Worm (Caenorhabditis elegans) whole organism, L4 larva: ENCODE results near the gene srh-55.

Source experiments
- F26F4.8 ChIP-seq: fragments of 200-800 bp; sonication (Bioruptor generic); conservative IDR thresholded peaks from 2 replicates; pipeline ENCODE4 v1.3.6; 2022; ENCODE audit warnings: missing genetic modification characterization, missing compliant biosample characterization
- F37D6.2 ChIP-seq: sonication (generic microtip); optimal IDR thresholded peaks from 2 replicates; lab custom pipeline; 2016; ENCODE audit warnings: mild to moderate bottlenecking, missing genetic modification characterization, missing compliant biosample characterization
- F44E2.7 ChIP-seq: fragments of 200-800 bp; sonication (Bioruptor generic); IDR thresholded peaks from 2 replicates; pipeline ENCODE4 v2.1.2; 2022; ENCODE audit warnings: missing genetic modification characterization, missing compliant biosample characterization
- ZK337.2 ChIP-seq: fragments of 200-800 bp; sonication (Bioruptor generic); IDR thresholded peaks from 2 replicates; pipeline ENCODE4 v1.3.6; 2022; ENCODE audit warnings: missing genetic modification reagents, missing genetic modification characterization, missing compliant biosample characterization
- aha-1 ChIP-seq: fragments of 150-350 bp; peaks from one replicate; lab custom pipeline; 2014; ENCODE audit warnings: missing biosample characterization, missing genetic modification characterization
- arid-1 ChIP-seq: fragments of 200-800 bp; sonication (Bioruptor generic); conservative IDR thresholded peaks from 2 replicates; pipeline ENCODE4 v1.3.6; 2022; ENCODE audit warnings: missing genetic modification reagents, missing genetic modification characterization, missing compliant biosample characterization
- attf-4 ChIP-seq: sonication (generic microtip); optimal IDR thresholded peaks from 3 replicates; lab custom pipeline; 2017; ENCODE audit warnings: missing biosample characterization, missing genetic modification characterization
- ceh-32 ChIP-seq: sonication (generic microtip); optimal IDR thresholded peaks from 2 replicates; lab custom pipeline; 2016; ENCODE audit warnings: mild to moderate bottlenecking, missing genetic modification characterization, missing compliant biosample characterization; ENCODE audit not compliant: poor library complexity
- ceh-62 ChIP-seq: sonication (generic microtip); optimal IDR thresholded peaks from 2 replicates; lab custom pipeline; 2017; ENCODE audit warnings: missing biosample characterization, missing genetic modification characterization
- ces-1 ChIP-seq: fragments of 150-350 bp; sonication (generic microtip); optimal IDR thresholded peaks from 4 replicates; lab custom pipeline; 2014; ENCODE audit warnings: missing biosample characterization, missing genetic modification reagents, missing genetic modification characterization
- daf-16 ChIP-seq, 3 experiments: sonication (generic microtip); optimal IDR thresholded peaks; 2 replicates each; lab custom pipeline; 2016 to 2017; ENCODE audit warnings: missing genetic modification characterization in 3 of 3, missing genetic modification reagents in 3 of 3, mild to moderate bottlenecking in 2 of 3, missing compliant biosample characterization in 2 of 3, missing biosample characterization in 1 of 3, moderate library complexity in 1 of 3
- dmd-9 ChIP-seq: fragments of 200-800 bp; sonication (Bioruptor generic); IDR thresholded peaks from 2 replicates; pipeline ENCODE4 v1.3.6; 2022; ENCODE audit warnings: missing genetic modification reagents, missing genetic modification characterization, missing compliant biosample characterization
- dpl-1 ChIP-seq: fragments of 150-350 bp; optimal IDR thresholded peaks from 2 replicates; lab custom pipeline; 2014; ENCODE audit warnings: missing biosample characterization, missing genetic modification reagents, missing genetic modification characterization
- dve-1 ChIP-seq: sonication (generic microtip); optimal IDR thresholded peaks from 2 replicates; lab custom pipeline; 2017; ENCODE audit warnings: antibody characterized with exemption, mild to moderate bottlenecking, missing genetic modification characterization, missing compliant biosample characterization; ENCODE audit not compliant: insufficient read depth
- hif-1 ChIP-seq, 2 experiments: sonication (generic microtip); optimal IDR thresholded peaks; 2 replicates each; lab custom pipeline; 2016 to 2017; ENCODE audit warnings: missing compliant biosample characterization in 2 of 2, missing genetic modification characterization in 2 of 2, missing genetic modification reagents in 2 of 2, missing genotype in 2 of 2, mild to moderate bottlenecking in 1 of 2
- hlh-30 ChIP-seq: sonication (generic microtip); optimal IDR thresholded peaks from 2 replicates; lab custom pipeline; 2017; ENCODE audit warnings: antibody characterized with exemption, mild to moderate bottlenecking, missing genetic modification characterization, missing compliant biosample characterization; ENCODE audit not compliant: insufficient read depth
- hmg-1.1 ChIP-seq: fragments of 200-800 bp; sonication (Bioruptor generic); IDR thresholded peaks from 2 replicates; pipeline ENCODE4 v1.3.6; 2022; ENCODE audit warnings: missing genetic modification reagents, missing genetic modification characterization, missing compliant biosample characterization
- lin-1 ChIP-seq: fragments of 200-800 bp; sonication (Bioruptor generic); IDR thresholded peaks from 2 replicates; pipeline ENCODE4 v1.3.6; 2022; ENCODE audit warnings: missing genetic modification reagents, missing genetic modification characterization, missing compliant biosample characterization
- lin-15B ChIP-seq: fragments of 150-350 bp; sonication (generic microtip); optimal IDR thresholded peaks from 3 replicates; lab custom pipeline; 2014; ENCODE audit warnings: missing biosample characterization, missing genetic modification characterization
- lin-29 ChIP-seq: fragments of 200-800 bp; sonication (Bioruptor generic); IDR thresholded peaks from 2 replicates; pipeline ENCODE4 v1.3.6; 2022; ENCODE audit warnings: missing genetic modification reagents, missing genetic modification characterization, missing compliant biosample characterization
- madf-5 ChIP-seq, 2 experiments: fragments of 200-800 bp; sonication (Bioruptor generic); IDR thresholded peaks; 2 replicates each; pipeline ENCODE4 v1.3.6; 2022; ENCODE audit warnings: missing compliant biosample characterization in 2 of 2, missing genetic modification characterization in 2 of 2
- madf-9 ChIP-seq: fragments of 200-800 bp; sonication (Bioruptor generic); conservative IDR thresholded peaks from 2 replicates; pipeline ENCODE4 v1.3.6; 2022; ENCODE audit warnings: missing genetic modification reagents, missing genetic modification characterization, missing compliant biosample characterization
- mdt-29 ChIP-seq: fragments of 200-800 bp; sonication (Bioruptor generic); IDR thresholded peaks from 2 replicates; pipeline ENCODE4 v1.3.6; 2022; ENCODE audit warnings: missing genetic modification reagents, missing genetic modification characterization, missing compliant biosample characterization
- mep-1 ChIP-seq: fragments of 150-350 bp; sonication (generic microtip); optimal IDR thresholded peaks from 3 replicates; lab custom pipeline; 2014; ENCODE audit warnings: missing biosample characterization, missing genetic modification characterization
- nhr-10 ChIP-seq: fragments of 150-350 bp; optimal IDR thresholded peaks from 2 replicates; lab custom pipeline; 2014; ENCODE audit warnings: missing biosample characterization, missing genetic modification characterization
- nhr-25 ChIP-seq: sonication (generic microtip); optimal IDR thresholded peaks from 2 replicates; lab custom pipeline; 2017; ENCODE audit warnings: missing genetic modification characterization, mild to moderate bottlenecking, missing compliant biosample characterization, antibody characterized with exemption, moderate library complexity, borderline replicate concordance; ENCODE audit not compliant: insufficient read depth
- nhr-28 ChIP-seq: fragments of 150-350 bp; optimal IDR thresholded peaks from 2 replicates; lab custom pipeline; 2014; ENCODE audit warnings: missing biosample characterization, missing genetic modification characterization
- nhr-6 ChIP-seq: fragments of 150-350 bp; optimal IDR thresholded peaks from 2 replicates; lab custom pipeline; 2014; ENCODE audit warnings: missing biosample characterization, missing genetic modification characterization
- nhr-77 ChIP-seq: fragments of 150-350 bp; optimal IDR thresholded peaks from 2 replicates; lab custom pipeline; 2014; ENCODE audit warnings: missing biosample characterization, missing genetic modification characterization
- pqm-1 ChIP-seq: sonication (generic microtip); optimal IDR thresholded peaks from 2 replicates; lab custom pipeline; 2017; ENCODE audit warnings: missing biosample characterization, missing genetic modification characterization
- rbr-2 ChIP-seq: sonication (generic microtip); optimal IDR thresholded peaks from 2 replicates; lab custom pipeline; 2016; ENCODE audit warnings: missing genotype, missing genetic modification characterization, missing compliant biosample characterization
- sdz-12 ChIP-seq: fragments of 200-800 bp; sonication (Bioruptor generic); optimal IDR thresholded peaks from 2 replicates; lab custom pipeline; 2018; ENCODE audit warnings: mild to moderate bottlenecking, missing genetic modification characterization, missing compliant biosample characterization
- snpc-1.2 ChIP-seq: fragments of 200-800 bp; sonication (Bioruptor generic); IDR thresholded peaks from 2 replicates; pipeline ENCODE4 v1.3.6; 2022; ENCODE audit warnings: missing genetic modification reagents, missing genetic modification characterization, missing compliant biosample characterization
- snpc-4 ChIP-seq: fragments of 150-350 bp; optimal IDR thresholded peaks from 2 replicates; lab custom pipeline; 2014; ENCODE audit warnings: missing biosample characterization, missing genetic modification characterization
- spr-1 ChIP-seq: sonication (generic microtip); optimal IDR thresholded peaks from 2 replicates; lab custom pipeline; 2016; ENCODE audit warnings: mild to moderate bottlenecking, missing genetic modification characterization, missing compliant biosample characterization
- tag-97 ChIP-seq: fragments of 200-800 bp; sonication (Bioruptor generic); IDR thresholded peaks from 2 replicates; pipeline ENCODE4 v1.3.6; 2022; ENCODE audit warnings: missing genetic modification characterization, missing compliant biosample characterization
- unc-39 ChIP-seq: sonication (generic microtip); optimal IDR thresholded peaks from 2 replicates; lab custom pipeline; 2017; ENCODE audit warnings: missing biosample characterization, missing genetic modification characterization
- unc-62 ChIP-seq, 3 experiments: fragments of 150-350 bp in 1 of 3; sonication (generic microtip); optimal IDR thresholded peaks in 2 of 3; peaks in 1 of 3; 1 replicate in 1 of 3; 2 replicates in 2 of 3; lab custom pipeline; 2014 to 2017; ENCODE audit warnings: missing biosample characterization in 3 of 3, missing genetic modification characterization in 3 of 3, missing genetic modification reagents in 3 of 3, missing genotype in 1 of 3
- zfp-2 ChIP-seq: sonication (generic microtip); optimal IDR thresholded peaks from 2 replicates; lab custom pipeline; 2016; ENCODE audit warnings: mild to moderate bottlenecking, missing genetic modification characterization, missing compliant biosample characterization

Gene srh-55

ce11 chrV:15136772-15137171 is 16.6 kb upstream of the srh-55 start, which contains the start of gene aipl-1 (continued):
- no peak for TF ChIP-seq aha-1 (tag; lab: Kevin White, UChicago)
- no peak for TF ChIP-seq unc-39 (tag; lab: Kevin White, UChicago)
- no peak for TF ChIP-seq ces-1 (GFP tag; lab: Kevin White, UChicago)
- TF ChIP-seq rbr-2: peak; percentile 41
- no peak for TF ChIP-seq sdz-12 (GFP tag; lab: Kevin White, UChicago)
- TF ChIP-seq pqm-1 (tag; lab: Kevin White, UChicago): no peak
- TF ChIP-seq nhr-25 (tag; lab: Kevin White, UChicago): no peak
- peak; percentile 47; the same call in 1 of the 2 replicates for TF ChIP-seq ZK337.2 (GFP tag; lab: Robert Waterston, UW)
- no peak for TF ChIP-seq mep-1 (tag; lab: Kevin White, UChicago)
- TF ChIP-seq tag-97 (GFP tag; lab: Robert Waterston, UW): no peak
- TF ChIP-seq attf-4 (tag; lab: Kevin White, UChicago): no peak
- no peak for TF ChIP-seq F26F4.8 (GFP tag; lab: Robert Waterston, UW)
- TF ChIP-seq ceh-32 (tag; lab: Kevin White, UChicago): no peak
- peak; percentile 85 for TF ChIP-seq dpl-1
- TF ChIP-seq lin-1 (GFP tag; lab: Robert Waterston, UW): no peak
- no peak for TF ChIP-seq zfp-2 (tag; lab: Kevin White, UChicago)
- 0 out of 2 replicates have a peak, but pooled peaks have one; percentile 11 for TF ChIP-seq madf-9 (GFP tag; lab: Robert Waterston, UW)
- no peak for TF ChIP-seq unc-62 (GFP tag; optimal IDR thresholded peaks at IDR 0.05 in 1 of 2; lab: Kevin White, UChicago)
- TF ChIP-seq unc-62 (tag; optimal IDR thresholded peaks at IDR 0.05; lab: Kevin White, UChicago): no peak
- TF ChIP-seq madf-5 (GFP tag; IDR thresholded peaks at IDR 0.05; lab: Robert Waterston, UW): no peak
- no peak for TF ChIP-seq arid-1
- no peak for TF ChIP-seq F37D6.2
- TF ChIP-seq dve-1 (tag; lab: Kevin White, UChicago): peak; percentile 55
- no peak for TF ChIP-seq snpc-4 (tag; lab: Kevin White, UChicago)
- TF ChIP-seq lin-15B (tag; lab: Kevin White, UChicago): peak; percentile 46
- TF ChIP-seq spr-1: no peak
- peak; percentile 97 for TF ChIP-seq nhr-6 (tag; lab: Kevin White, UChicago)
- no peak for TF ChIP-seq dmd-9 (GFP tag; lab: Robert Waterston, UW)
- peak; percentile 69 for TF ChIP-seq nhr-28 (tag; lab: Kevin White, UChicago)
- TF ChIP-seq snpc-1.2: no peak
- TF ChIP-seq ceh-62: no peak
- no peak for TF ChIP-seq lin-29 (GFP tag; lab: Robert Waterston, UW)
- peak in 1 of 2 experiments; percentile 72 for TF ChIP-seq hif-1 (tag; optimal IDR thresholded peaks at IDR 0.05; lab: Kevin White, UChicago)
- peak; percentile 43; the same call in 1 of the 2 replicates for TF ChIP-seq hmg-1.1 (GFP tag; lab: Robert Waterston, UW)
- TF ChIP-seq mdt-29 (GFP tag; lab: Robert Waterston, UW): no peak
- no peak for TF ChIP-seq F44E2.7 (GFP tag; lab: Robert Waterston, UW)
- TF ChIP-seq nhr-10 (tag; lab: Kevin White, UChicago): no peak
- TF ChIP-seq, all 104 proteins: peak for 25

ce11 chrV:15139811-15140210 is 13.6 kb upstream of the srh-55 start:
- no peak for TF ChIP-seq daf-16 (GFP tag; optimal IDR thresholded peaks at IDR 0.05; lab: Kevin White, UChicago)
- TF ChIP-seq daf-16 (tag; optimal IDR thresholded peaks at IDR 0.05; lab: Kevin White, UChicago): peak; percentile 55
- TF ChIP-seq nhr-28 (tag; lab: Kevin White, UChicago): peak; percentile 34
- peak; percentile 14 for TF ChIP-seq pqm-1 (tag; lab: Kevin White, UChicago)
- TF ChIP-seq dve-1 (tag; lab: Kevin White, UChicago): peak; percentile 12
- TF ChIP-seq mdt-29 (GFP tag; lab: Robert Waterston, UW): no peak
- no peak for TF ChIP-seq hlh-30 (tag; lab: Kevin White, UChicago)
- peak; percentile 55 for TF ChIP-seq nhr-77 (tag; lab: Kevin White, UChicago)
